Worm (Caenorhabditis elegans): ENCODE data around the gene ssp-36.
A peak's percentile ranks its signal among the peaks of the same experiment; 100 is the strongest.
"Not testable (repeated sequence)": the region's sequence is repeated elsewhere in the genome, so short reads cannot be mapped to it uniquely, and the experiment has no call there.

ssp-36 gene

ce11 chrIV:9744905-9745304, 21.2 kb downstream of the ssp-36 start, which contains the start of gene C28D4.4:
TSS of gene C28D4.4 (minus strand) at chrIV:9745005.
- no peak for TF ChIP-seq nhr-25 (tag; optimal IDR thresholded peaks at IDR 0.05)
- TF ChIP-seq pha-4 (tag; optimal IDR thresholded peaks at IDR 0.05) = no peak
- TF ChIP-seq ama-1 (optimal IDR thresholded peaks at IDR 0.05) = no peak
- no peak for TF ChIP-seq nhr-237 (tag; optimal IDR thresholded peaks at IDR 0.05)
- no peak for TF ChIP-seq tbx-2 (tag; optimal IDR thresholded peaks at IDR 0.05)
- no peak for TF ChIP-seq skn-1 (tag; optimal IDR thresholded peaks at IDR 0.05)
- TF ChIP-seq fos-1 (tag; optimal IDR thresholded peaks at IDR 0.05) = no peak
- no peak for TF ChIP-seq lin-15B (tag; optimal IDR thresholded peaks at IDR 0.05)
- no peak for TF ChIP-seq lin-39 (tag; optimal IDR thresholded peaks at IDR 0.05)
- no peak for TF ChIP-seq ZK546.5 (tag; optimal IDR thresholded peaks at IDR 0.05)

- TF ChIP-seq unc-39 (tag; optimal IDR thresholded peaks at IDR 0.05) = no peak
- TF ChIP-seq mdl-1 (tag; optimal IDR thresholded peaks at IDR 0.05) = no peak
- no peak for TF ChIP-seq nhr-43 (tag; optimal IDR thresholded peaks at IDR 0.05; ENCODE audit: poor library complexity, severe bottlenecking)
- no peak for TF ChIP-seq lin-39 (tag; optimal IDR thresholded peaks at IDR 0.05)
- no peak for TF ChIP-seq eor-1 (tag; optimal IDR thresholded peaks at IDR 0.05)
- TF ChIP-seq nhr-76 (tag; optimal IDR thresholded peaks at IDR 0.05) = no peak
- no peak for TF ChIP-seq ceh-28 (tag; optimal IDR thresholded peaks at IDR 0.05)
- no peak for TF ChIP-seq fos-1 (tag; optimal IDR thresholded peaks at IDR 0.05)
- no peak for TF ChIP-seq nhr-11 (tag; optimal IDR thresholded peaks at IDR 0.05)
- TF ChIP-seq aly-2 (tag; optimal IDR thresholded peaks at IDR 0.05) = no peak
- TF ChIP-seq ama-1 (optimal IDR thresholded peaks at IDR 0.05) = no peak
- no peak for TF ChIP-seq egl-5 (tag; optimal IDR thresholded peaks at IDR 0.05)
- TF ChIP-seq hmg-11 (tag; optimal IDR thresholded peaks at IDR 0.05) = no peak
- no peak for TF ChIP-seq nfya-1 (tag; optimal IDR thresholded peaks at IDR 0.05; ENCODE audit: insufficient read depth)
- no peak for TF ChIP-seq elt-1 (tag; optimal IDR thresholded peaks at IDR 0.05)
- no peak for TF ChIP-seq ZK546.5 (tag; optimal IDR thresholded peaks at IDR 0.05)
These were observed 23.3 kb downstream of the ssp-36 start, which contains the start of gene C28D4.7 for ce11 chrIV:9742883-9743282. TSS of gene C28D4.7 (minus strand) at chrIV:9743147.

- not testable (repeated sequence) for TF ChIP-seq elt-2 (tag; optimal IDR thresholded peaks at IDR 0.05); unc-39 (tag; optimal IDR thresholded peaks at IDR 0.05); nhr-43 (tag; optimal IDR thresholded peaks at IDR 0.05; ENCODE audit: poor library complexity, severe bottlenecking)
These were observed 25.1 kb downstream of the ssp-36 start, which contains the start of gene gln-6 for ce11 chrIV:9740851-9741549. TSS of gene gln-6 (minus strand) at chrIV:9740901.

- TF ChIP-seq fos-1 (tag; optimal IDR thresholded peaks at IDR 0.05) = no peak
- no peak for TF ChIP-seq lin-15B (tag; optimal IDR thresholded peaks at IDR 0.05)
- TF ChIP-seq nfya-1 (tag; optimal IDR thresholded peaks at IDR 0.05; ENCODE audit: insufficient read depth) = no peak
- no peak for TF ChIP-seq aly-2 (tag; optimal IDR thresholded peaks at IDR 0.05)
- no peak for TF ChIP-seq tbx-2 (tag; optimal IDR thresholded peaks at IDR 0.05)
- no peak for TF ChIP-seq ceh-9 (tag; optimal IDR thresholded peaks at IDR 0.05)
- no peak for TF ChIP-seq fkh-2 (tag; optimal IDR thresholded peaks at IDR 0.05)
- TF ChIP-seq nhr-43 (tag; optimal IDR thresholded peaks at IDR 0.05; ENCODE audit: poor library complexity, severe bottlenecking) = no peak
These were observed 27.1 kb downstream of the ssp-36 start for ce11 chrIV:9739001-9739400.

ce11 chrIV:9738194-9738593, 28.0 kb downstream of the ssp-36 start, which contains the start of gene C28D4.10:
TSS of gene C28D4.10 (plus strand) at chrIV:9738494.
- TF ChIP-seq snpc-4 (tag; optimal IDR thresholded peaks at IDR 0.05) = no peak
- TF ChIP-seq nhr-76 (tag; optimal IDR thresholded peaks at IDR 0.05) = no peak
- TF ChIP-seq nhr-43 (tag; optimal IDR thresholded peaks at IDR 0.05; ENCODE audit: poor library complexity, severe bottlenecking) = no peak
- TF ChIP-seq eor-1 (tag; optimal IDR thresholded peaks at IDR 0.05) = no peak
- no peak for TF ChIP-seq unc-39 (tag; optimal IDR thresholded peaks at IDR 0.05)
- TF ChIP-seq nhr-28 (tag; optimal IDR thresholded peaks at IDR 0.05) = no peak
- TF ChIP-seq nfya-1 (tag; optimal IDR thresholded peaks at IDR 0.05; ENCODE audit: insufficient read depth) = no peak

ce11 chrIV:9737204-9737790, 28.9 kb downstream of the ssp-36 start, which contains the start of gene cka-1:
TSS of gene cka-1 (minus strand) at chrIV:9737621.
- no peak for TF ChIP-seq nhr-67 (tag; optimal IDR thresholded peaks at IDR 0.05)
- peak; percentile 65 for TF ChIP-seq elt-2 (tag; optimal IDR thresholded peaks at IDR 0.05)
- no peak for TF ChIP-seq daf-12 (tag; optimal IDR thresholded peaks at IDR 0.05)
- no peak for TF ChIP-seq nhr-25 (tag; optimal IDR thresholded peaks at IDR 0.05)
- no peak for TF ChIP-seq egl-27 (tag; optimal IDR thresholded peaks at IDR 0.05)
- TF ChIP-seq pqm-1 (tag; optimal IDR thresholded peaks at IDR 0.05) = peak; percentile 56
- TF ChIP-seq nfya-1 (tag; optimal IDR thresholded peaks at IDR 0.05; ENCODE audit: insufficient read depth) = peak; percentile 13
- TF ChIP-seq ceh-28 (tag; optimal IDR thresholded peaks at IDR 0.05) = no peak
- TF ChIP-seq snpc-4 (tag; optimal IDR thresholded peaks at IDR 0.05) = no peak
- TF ChIP-seq pha-4 (tag; optimal IDR thresholded peaks at IDR 0.05) = no peak
- TF ChIP-seq nhr-11 (tag; optimal IDR thresholded peaks at IDR 0.05) = no peak
- TF ChIP-seq unc-39 (tag; optimal IDR thresholded peaks at IDR 0.05) = no peak
- TF ChIP-seq nhr-77 (tag; optimal IDR thresholded peaks at IDR 0.05) = no peak
